Fruit fly (Drosophila melanogaster) whole organism, embryonic: ENCODE results near the gene flr.

ENCODE experiments used
- Abd-B ChIP-seq: fragments of 200-800 bp; sonication (Bioruptor generic); optimal IDR thresholded peaks from 2 replicates; lab custom pipeline; 2018; ENCODE audit warnings: missing biosample characterization, mild to moderate bottlenecking, missing genetic modification characterization, moderate library complexity
- Aef1 ChIP-seq: fragments of 200-800 bp; sonication (Bioruptor generic); IDR thresholded peaks from 3 replicates; pipeline ENCODE4 v1.3.6; 2022; ENCODE audit warnings: missing biosample characterization, missing genetic modification characterization
- B-H2 ChIP-seq: fragments of 200-800 bp; sonication (Bioruptor generic); optimal IDR thresholded peaks from 2 replicates; lab custom pipeline; 2018; ENCODE audit warnings: missing biosample characterization, mild to moderate bottlenecking, missing genetic modification characterization
- BEAF-32 ChIP-seq: fragments of 200-800 bp; sonication (Bioruptor generic); optimal IDR thresholded peaks from 3 replicates; lab custom pipeline; 2017; ENCODE audit warnings: missing biosample characterization, missing genetic modification characterization, mild to moderate bottlenecking, moderate library complexity, missing genetic modification reagents
- CG12155 ChIP-seq: fragments of 200-800 bp; sonication (Bioruptor generic); optimal IDR thresholded peaks from 3 replicates; lab custom pipeline; 2016; ENCODE audit warnings: missing biosample characterization, missing genetic modification characterization
- CG12744 ChIP-seq: fragments of 200-800 bp; sonication (Bioruptor generic); optimal IDR thresholded peaks from 2 replicates; lab custom pipeline; 2016; ENCODE audit warnings: missing biosample characterization, missing genetic modification characterization
- CG12942 ChIP-seq: fragments of 200-800 bp; sonication (Bioruptor generic); optimal IDR thresholded peaks from 3 replicates; lab custom pipeline; 2016; ENCODE audit warnings: missing biosample characterization, missing genetic modification characterization
- CG13624 ChIP-seq: fragments of 200-800 bp; sonication (Bioruptor generic); optimal IDR thresholded peaks from 2 replicates; lab custom pipeline; 2016; ENCODE audit warnings: missing biosample characterization, missing genetic modification characterization
- CG13775 ChIP-seq: fragments of 200-800 bp; sonication (Bioruptor generic); optimal IDR thresholded peaks from 3 replicates; lab custom pipeline; 2017; ENCODE audit warnings: missing biosample characterization, mild to moderate bottlenecking, missing genetic modification characterization
- CG13894 ChIP-seq: fragments of 200-800 bp; sonication (Bioruptor generic); optimal IDR thresholded peaks from 3 replicates; lab custom pipeline; 2018; ENCODE audit warnings: missing biosample characterization, mild to moderate bottlenecking, missing genetic modification characterization, moderate library complexity
- CG14860 ChIP-seq: fragments of 200-800 bp; sonication (Bioruptor generic); IDR thresholded peaks from 3 replicates; pipeline ENCODE4 v1.3.6; 2022; ENCODE audit warnings: missing biosample characterization, missing genetic modification characterization; ENCODE audit not compliant: partially characterized antibody
- CG17359 ChIP-seq: fragments of 200-800 bp; sonication (Bioruptor generic); optimal IDR thresholded peaks from 3 replicates; lab custom pipeline; 2018; ENCODE audit warnings: missing biosample characterization, mild to moderate bottlenecking, missing genetic modification characterization, moderate library complexity
- CG2202 ChIP-seq: fragments of 200-800 bp; sonication (Bioruptor generic); optimal IDR thresholded peaks from 2 replicates; lab custom pipeline; 2018; ENCODE audit warnings: missing biosample characterization, mild to moderate bottlenecking, missing genetic modification characterization
- CG32532 ChIP-seq: fragments of 200-800 bp; sonication (Bioruptor generic); IDR thresholded peaks from 2 replicates; pipeline ENCODE4 v1.3.6; 2022; ENCODE audit warnings: missing biosample characterization, missing genetic modification characterization
- CG3838 ChIP-seq: fragments of 200-800 bp; sonication (Bioruptor generic); optimal IDR thresholded peaks from 3 replicates; lab custom pipeline; 2016; ENCODE audit warnings: missing biosample characterization, missing genetic modification characterization
- Dip3 ChIP-seq: fragments of 200-800 bp; sonication (Bioruptor generic); optimal IDR thresholded peaks from 3 replicates; lab custom pipeline; 2016; ENCODE audit warnings: missing biosample characterization, missing genetic modification characterization
- E2f2 ChIP-seq: fragments of 200-800 bp; sonication (Bioruptor generic); IDR thresholded peaks from 2 replicates; pipeline ENCODE4 v1.3.6; 2022; ENCODE audit warnings: missing biosample characterization, missing genetic modification characterization
- Ets65A ChIP-seq: fragments of 200-800 bp; sonication (Bioruptor generic); peaks from one replicate; lab custom pipeline; 2016; ENCODE audit warnings: missing biosample characterization, missing genetic modification characterization
- HHEX ChIP-seq: fragments of 200-800 bp; sonication (Bioruptor generic); optimal IDR thresholded peaks from 3 replicates; lab custom pipeline; 2017; ENCODE audit warnings: missing biosample characterization, mild to moderate bottlenecking, missing genetic modification characterization, missing genetic modification reagents
- Hand ChIP-seq: fragments of 200-800 bp; sonication (Bioruptor generic); optimal IDR thresholded peaks from 2 replicates; lab custom pipeline; 2017; ENCODE audit warnings: mild to moderate bottlenecking, missing biosample characterization, missing genetic modification reagents, missing genetic modification characterization
- Med ChIP-seq: fragments of 200-800 bp; sonication (Bioruptor generic); peaks from one replicate; lab custom pipeline; 2016; ENCODE audit warnings: missing biosample characterization, missing genetic modification characterization, mild to moderate bottlenecking, inconsistent platforms, moderate library complexity
- NfI ChIP-seq: fragments of 200-800 bp; sonication (Bioruptor generic); optimal IDR thresholded peaks from 3 replicates; lab custom pipeline; 2018; ENCODE audit warnings: missing biosample characterization, mild to moderate bottlenecking, missing genetic modification characterization, moderate library complexity
- Opbp ChIP-seq: fragments of 200-800 bp; sonication (Bioruptor generic); IDR thresholded peaks from 3 replicates; pipeline ENCODE4 v1.3.6; 2022; ENCODE audit warnings: missing biosample characterization, missing genetic modification characterization; ENCODE audit not compliant: partially characterized antibody
- Ptx1 ChIP-seq: fragments of 200-800 bp; sonication (Bioruptor generic); IDR thresholded peaks from 2 replicates; pipeline ENCODE4 v1.3.6; 2022; ENCODE audit warnings: missing biosample characterization, missing genetic modification characterization
- Six4 ChIP-seq: fragments of 200-800 bp; sonication (Bioruptor generic); optimal IDR thresholded peaks from 2 replicates; lab custom pipeline; 2016; ENCODE audit warnings: missing biosample characterization, missing genetic modification characterization
- Xrp1 ChIP-seq: fragments of 200-800 bp; sonication (Bioruptor generic); IDR thresholded peaks from 2 replicates; pipeline ENCODE4 v1.3.6; 2022; ENCODE audit warnings: missing biosample characterization, missing genetic modification characterization
- abd-A ChIP-seq: fragments of 200-800 bp; sonication (Bioruptor generic); optimal IDR thresholded peaks from 3 replicates; lab custom pipeline; 2019; ENCODE audit warnings: missing biosample characterization, mild to moderate bottlenecking, missing genetic modification characterization, moderate library complexity
- amos ChIP-seq: fragments of 200-800 bp; sonication (Bioruptor generic); IDR thresholded peaks from 2 replicates; pipeline ENCODE4 v1.3.6; 2022; ENCODE audit warnings: missing biosample characterization, missing genetic modification characterization; ENCODE audit not compliant: partially characterized antibody
- ara ChIP-seq: fragments of 200-800 bp; sonication (Bioruptor generic); IDR thresholded peaks from 2 replicates; pipeline ENCODE4 v1.3.6; 2022; ENCODE audit warnings: missing biosample characterization, missing genetic modification characterization
- bcd ChIP-seq: fragments of 200-800 bp; sonication (Bioruptor generic); optimal IDR thresholded peaks from 2 replicates; lab custom pipeline; 2017; ENCODE audit warnings: missing biosample characterization, mild to moderate bottlenecking, missing genetic modification characterization
- btn ChIP-seq: fragments of 200-800 bp; sonication (Bioruptor generic); optimal IDR thresholded peaks from 2 replicates; lab custom pipeline; 2016; ENCODE audit warnings: missing biosample characterization, missing genetic modification characterization
- cas ChIP-seq: fragments of 200-800 bp; sonication (Bioruptor generic); IDR thresholded peaks from 2 replicates; pipeline ENCODE4 v1.3.6; 2022; ENCODE audit warnings: missing biosample characterization, missing genetic modification characterization
- ci ChIP-seq: fragments of 200-800 bp; sonication (Bioruptor generic); IDR thresholded peaks from 3 replicates; pipeline ENCODE4 v1.3.6; 2022; ENCODE audit warnings: missing biosample characterization, missing genetic modification characterization
- croc ChIP-seq: fragments of 200-800 bp; sonication (Bioruptor generic); conservative IDR thresholded peaks from 3 replicates; pipeline ENCODE4 v1.3.6; 2022; ENCODE audit warnings: missing biosample characterization, missing genetic modification characterization
- eyg ChIP-seq: fragments of 200-800 bp; sonication (Bioruptor generic); optimal IDR thresholded peaks from 3 replicates; lab custom pipeline; 2016; ENCODE audit warnings: missing biosample characterization, missing genetic modification characterization
- grau ChIP-seq: fragments of 200-800 bp; optimal IDR thresholded peaks from 3 replicates; lab custom pipeline; 2019; ENCODE audit warnings: missing biosample characterization, mild to moderate bottlenecking, missing genetic modification characterization, moderate library complexity
- gsb-n ChIP-seq: fragments of 200-800 bp; sonication (Bioruptor generic); optimal IDR thresholded peaks from 3 replicates; lab custom pipeline; 2018; ENCODE audit warnings: missing biosample characterization, mild to moderate bottlenecking, missing genetic modification characterization
- hkb ChIP-seq, 2 experiments: fragments of 200-800 bp in 1 of 2; fragments of >200 bp in 1 of 2; sonication (Bioruptor generic) in 1 of 2; IDR thresholded peaks in 1 of 2; optimal IDR thresholded peaks in 1 of 2; 2 replicates each; pipeline versions ENCODE4 v1.3.6 to Lab custom; 2017 to 2022; ENCODE audit warnings: missing biosample characterization in 1 of 2, missing genetic modification characterization in 1 of 2
- kah ChIP-seq: fragments of 200-800 bp; sonication (Bioruptor generic); optimal IDR thresholded peaks from 2 replicates; lab custom pipeline; 2018; ENCODE audit warnings: missing biosample characterization, mild to moderate bottlenecking, missing genetic modification characterization
- prd ChIP-seq, 3 experiments: fragments of >200 bp in 2 of 3; fragments of 200-800 bp in 1 of 3; sonication (Bioruptor generic) in 1 of 3; optimal IDR thresholded peaks in 2 of 3; IDR thresholded peaks in 1 of 3; 2 replicates in 2 of 3; 3 replicates in 1 of 3; pipeline versions ENCODE4 v1.3.6 to Lab custom; 2017 to 2022; ENCODE audit warnings: missing biosample characterization in 1 of 3, missing genetic modification characterization in 1 of 3
- psq ChIP-seq: fragments of 200-800 bp; sonication (Bioruptor generic); optimal IDR thresholded peaks from 2 replicates; lab custom pipeline; 2017; ENCODE audit warnings: missing biosample characterization, missing genetic modification characterization
- run ChIP-seq: fragments of 200-800 bp; sonication (Bioruptor generic); optimal IDR thresholded peaks from 3 replicates; lab custom pipeline; 2018; ENCODE audit warnings: missing biosample characterization, mild to moderate bottlenecking, missing genetic modification characterization
- sna ChIP-seq: fragments of 200-800 bp; sonication (Bioruptor generic); IDR thresholded peaks from 2 replicates; pipeline ENCODE4 v1.3.6; 2022; ENCODE audit warnings: missing biosample characterization, missing genetic modification characterization; ENCODE audit not compliant: partially characterized antibody
- sob ChIP-seq: fragments of 200-800 bp; sonication (Bioruptor generic); IDR thresholded peaks from 2 replicates; pipeline ENCODE4 v1.3.6; 2022; ENCODE audit warnings: missing biosample characterization, missing genetic modification characterization
- ssp ChIP-seq: fragments of 200-800 bp; sonication (Bioruptor generic); IDR thresholded peaks from 2 replicates; pipeline ENCODE4 v1.3.6; 2022; ENCODE audit warnings: missing biosample characterization, missing genetic modification characterization
- tap ChIP-seq: fragments of 200-800 bp; optimal IDR thresholded peaks from 3 replicates; lab custom pipeline; 2019; ENCODE audit warnings: missing biosample characterization, mild to moderate bottlenecking, missing genetic modification characterization, moderate library complexity
- trh ChIP-seq: fragments of 200-800 bp; sonication (Bioruptor generic); optimal IDR thresholded peaks from 2 replicates; lab custom pipeline; 2016; ENCODE audit warnings: missing biosample characterization, missing genetic modification characterization
- unpg ChIP-seq: fragments of 200-800 bp; sonication (Bioruptor generic); optimal IDR thresholded peaks from 3 replicates; lab custom pipeline; 2018; ENCODE audit warnings: missing biosample characterization, mild to moderate bottlenecking, missing genetic modification characterization, moderate library complexity
- wek ChIP-seq: fragments of 200-800 bp; sonication (Bioruptor generic); optimal IDR thresholded peaks from 3 replicates; lab custom pipeline; 2018; ENCODE audit warnings: missing biosample characterization, mild to moderate bottlenecking, missing genetic modification characterization, moderate library complexity

Gene flr

DNA sequence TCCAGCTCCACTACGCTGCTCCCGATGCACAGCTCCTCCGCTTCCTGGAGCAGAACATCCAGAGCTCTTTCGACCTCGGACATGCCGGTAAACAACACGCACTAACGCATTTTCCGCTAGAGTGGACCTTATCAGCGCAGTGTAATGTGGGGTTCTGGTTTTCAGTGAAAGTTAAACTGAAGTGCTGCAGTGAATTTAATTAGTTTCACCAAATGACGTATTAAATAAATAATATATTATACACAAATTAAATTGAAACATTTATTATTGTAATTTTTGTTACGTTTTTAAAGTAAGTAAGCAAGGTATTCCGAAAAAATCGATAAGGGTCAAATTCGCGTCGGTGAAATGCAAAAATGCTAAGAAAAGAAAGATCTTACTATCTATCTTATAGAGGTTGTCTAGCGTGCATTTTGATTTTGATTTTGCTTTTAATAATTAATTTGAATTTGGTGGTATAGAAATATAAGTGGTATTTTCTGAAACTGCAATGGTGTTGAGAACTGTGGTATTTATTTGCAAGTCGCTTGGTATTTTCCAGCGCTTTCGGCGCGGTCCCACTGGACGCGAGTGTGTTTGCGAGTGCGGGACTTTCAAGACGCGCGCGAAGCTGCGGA is 37.6 kb downstream of the flr start, which contains the start of the genes JMJD7 and CG10738 (continued):
- TF ChIP-seq CG13894 (tag; lab: Kevin White, UChicago) (no peak), amos (GFP tag; lab: Robert Waterston, UW) (no peak), Dip3 (peak; percentile 51), Opbp (GFP tag; lab: Robert Waterston, UW) (0 out of 3 replicates have a peak, but pooled peaks have one; percentile 35), BEAF-32 (GFP tag; lab: Kevin White, UChicago) (peak; percentile 5), B-H2 (no peak), bcd (GFP tag; lab: Kevin White, UChicago) (peak; percentile 71), btn (no peak), Hand (GFP tag; lab: Kevin White, UChicago) (no peak), wek (GFP tag; lab: Kevin White, UChicago) (no peak), ara (peak; percentile 42; the same call in 1 of the 2 replicates), sna (no peak), abd-A (tag; lab: Kevin White, UChicago) (no peak), hkb (optimal IDR thresholded peaks at IDR 0.05; lab: Kevin White, UChicago) (no peak), hkb (GFP tag; IDR thresholded peaks at IDR 0.05; lab: Robert Waterston, UW) (peak; percentile 78), CG12155 (peak; percentile 9), HHEX (GFP tag; lab: Kevin White, UChicago) (peak; percentile 23), E2f2 (GFP tag; lab: Robert Waterston, UW) (peak; percentile 90), Abd-B (GFP tag; lab: Kevin White, UChicago) (no peak), trh (GFP tag; lab: Kevin White, UChicago) (no peak), cas (GFP tag; lab: Robert Waterston, UW) (peak; percentile 53; the same call in 1 of the 2 replicates), sob (GFP tag; lab: Robert Waterston, UW) (peak; percentile 79), kah (GFP tag; lab: Kevin White, UChicago) (peak; percentile 18), prd (optimal IDR thresholded peaks at IDR 0.05; lab: Kevin White, UChicago) (no peak), prd (GFP tag; IDR thresholded peaks at IDR 0.05; lab: Robert Waterston, UW) (peak; percentile 64), run (tag; lab: Kevin White, UChicago) (no peak), Ets65A (peak; percentile 96), CG17359 (tag; lab: Kevin White, UChicago) (peak; percentile 56), ssp (GFP tag; lab: Robert Waterston, UW) (peak; percentile 37), CG12942 (GFP tag; lab: Kevin White, UChicago) (no peak), eyg (no peak), Aef1 (GFP tag; lab: Robert Waterston, UW) (peak; percentile 63), CG13624 (GFP tag; lab: Kevin White, UChicago) (no peak), NfI (GFP tag; lab: Kevin White, UChicago) (peak; percentile 37), Ptx1 (GFP tag; lab: Robert Waterston, UW) (peak; percentile 63), tap (tag; lab: Kevin White, UChicago) (peak; percentile 68), unpg (GFP tag; lab: Kevin White, UChicago) (peak; percentile 26), psq (no peak), CG14860 (GFP tag; lab: Robert Waterston, UW) (no peak), Six4 (peak; percentile 42), CG3838 (GFP tag; lab: Kevin White, UChicago) (no peak), CG2202 (no peak), CG13775 (GFP tag; lab: Kevin White, UChicago) (peak; percentile 28), Xrp1 (peak; percentile 66), CG12744 (GFP tag; lab: Kevin White, UChicago) (no peak), CG32532 (GFP tag; lab: Robert Waterston, UW) (peak; percentile 85), gsb-n (no peak), croc (no peak; the same call in 2 of the 3 replicates), ci (GFP tag; lab: Robert Waterston, UW) (peak; percentile 83), Med (GFP tag; lab: Kevin White, UChicago) (peak; percentile 80), grau (peak; percentile 30)
